Worm (Caenorhabditis elegans): ENCODE results near the gene F26F4.9.

DNA sequence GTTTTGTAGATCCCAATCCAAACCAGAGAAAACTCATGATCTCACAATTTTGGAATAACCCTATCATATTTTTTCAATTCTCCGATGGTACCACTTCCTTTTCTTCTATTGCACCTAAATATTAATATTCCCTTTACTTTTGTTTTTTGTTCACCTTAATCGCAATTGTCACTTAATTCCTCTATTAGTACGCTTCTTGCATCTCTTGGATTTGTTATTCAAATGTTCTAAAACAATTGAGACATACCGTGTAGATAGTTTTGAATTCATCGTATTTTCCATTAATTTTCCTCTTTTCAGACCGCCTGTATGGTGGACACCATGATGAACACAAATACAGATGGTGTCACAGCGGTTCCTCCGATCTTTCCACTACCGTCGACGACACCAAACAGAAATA is 39.5 kb upstream of the F26F4.9 start, which contains the start of gene flh-2:
- TF ChIP-seq unc-62 (GFP tag; optimal IDR thresholded peaks at IDR 0.05) (no peak), mdl-1 (tag; optimal IDR thresholded peaks at IDR 0.05) (no peak), fkh-10 (GFP tag; optimal IDR thresholded peaks at IDR 0.05) (no peak), nhr-11 (tag; optimal IDR thresholded peaks at IDR 0.05) (no peak), ama-1 (optimal IDR thresholded peaks at IDR 0.05) (no peak), ztf-11 (tag; optimal IDR thresholded peaks at IDR 0.05) (no peak), fos-1 (tag; optimal IDR thresholded peaks at IDR 0.05) (no peak), lin-15B (tag; optimal IDR thresholded peaks at IDR 0.05) (no peak)
